Worm (Caenorhabditis elegans) whole organism, L1 larva: ENCODE data around the gene ZK177.3.
A peak's percentile ranks its signal among the peaks of the same experiment; 100 is the strongest.

Experiments
- C04F5.9 ChIP-seq: sonication (generic microtip); optimal IDR thresholded peaks from 2 replicates; lab custom pipeline; 2016; ENCODE audit warnings: missing genetic modification characterization, missing compliant biosample characterization
- C16A3.4 ChIP-seq: fragments of 150-350 bp; optimal IDR thresholded peaks from 2 replicates; lab custom pipeline; 2014; ENCODE audit warnings: missing biosample characterization, missing genetic modification characterization
- F16B12.6 ChIP-seq: fragments of 150-350 bp; optimal IDR thresholded peaks from 2 replicates; lab custom pipeline; 2014; ENCODE audit warnings: missing biosample characterization, missing genetic modification characterization
- aha-1 ChIP-seq: fragments of 150-350 bp; optimal IDR thresholded peaks from 2 replicates; lab custom pipeline; 2014; ENCODE audit warnings: missing biosample characterization, missing genetic modification characterization
- aly-2 ChIP-seq: fragments of 150-350 bp; optimal IDR thresholded peaks from 2 replicates; lab custom pipeline; 2014; ENCODE audit warnings: missing biosample characterization, missing genetic modification characterization
- ama-1 ChIP-seq: fragments of 150-350 bp; optimal IDR thresholded peaks from 2 replicates; lab custom pipeline; 2014
- blmp-1 ChIP-seq: fragments of 150-350 bp; optimal IDR thresholded peaks from 2 replicates; lab custom pipeline; 2014; ENCODE audit warnings: missing biosample characterization, missing genetic modification characterization
- ceh-63 ChIP-seq: fragments of 200-800 bp; sonication (Bioruptor generic); optimal IDR thresholded peaks from 2 replicates; lab custom pipeline; 2018; ENCODE audit warnings: mild to moderate bottlenecking, missing genetic modification characterization, missing compliant biosample characterization
- ceh-82 ChIP-seq, 3 experiments: fragments of 150-350 bp in 1 of 3; sonication (generic microtip) in 2 of 3; optimal IDR thresholded peaks; 2 replicates each; lab custom pipeline; 2014 to 2017; ENCODE audit warnings: missing biosample characterization in 3 of 3, missing genetic modification characterization in 3 of 3
- ceh-88 ChIP-seq: fragments of 200-800 bp; sonication (Bioruptor generic); IDR thresholded peaks from 2 replicates; pipeline ENCODE4 v1.3.6; 2022; ENCODE audit warnings: missing genetic modification characterization, missing compliant biosample characterization
- ces-1 ChIP-seq: fragments of 150-350 bp; optimal IDR thresholded peaks from 2 replicates; lab custom pipeline; 2014; ENCODE audit warnings: missing biosample characterization, missing genetic modification reagents, missing genetic modification characterization
- dpl-1 ChIP-seq, 3 experiments: fragments of 150-350 bp in 2 of 3; sonication (generic microtip) in 1 of 3; optimal IDR thresholded peaks; 2 replicates each; lab custom pipeline; 2014 to 2017; ENCODE audit warnings: missing biosample characterization in 3 of 3, missing genetic modification characterization in 3 of 3, missing genetic modification reagents in 3 of 3
- dsc-1 ChIP-seq: sonication (generic microtip); optimal IDR thresholded peaks from 2 replicates; lab custom pipeline; 2016; ENCODE audit warnings: mild to moderate bottlenecking, missing genetic modification characterization, missing compliant biosample characterization
- efl-1 ChIP-seq, 4 experiments: fragments of 150-350 bp; optimal IDR thresholded peaks in 3 of 4; peaks in 1 of 4; 1 replicate in 1 of 4; 2 replicates in 3 of 4; lab custom pipeline; 2014; ENCODE audit warnings: missing biosample characterization in 2 of 4, missing genetic modification characterization in 2 of 4, missing genetic modification reagents in 2 of 4
- elt-2 ChIP-seq: sonication (generic microtip); optimal IDR thresholded peaks from 2 replicates; lab custom pipeline; 2016; ENCODE audit warnings: missing genetic modification characterization, mild to moderate bottlenecking, inconsistent platforms, missing compliant biosample characterization, missing genetic modification reagents
- elt-3 ChIP-seq, 6 experiments: fragments of 150-350 bp in 1 of 6; sonication (generic microtip); optimal IDR thresholded peaks; 2 replicates each; lab custom pipeline; 2017 to 2018; ENCODE audit warnings: missing biosample characterization in 6 of 6, missing genetic modification characterization in 6 of 6, inconsistent platforms in 1 of 6
- fkh-4 ChIP-seq: sonication (generic microtip); optimal IDR thresholded peaks from 2 replicates; lab custom pipeline; 2016; ENCODE audit warnings: missing compliant biosample characterization, missing genetic modification characterization, borderline replicate concordance
- fos-1 ChIP-seq: fragments of 150-350 bp; optimal IDR thresholded peaks from 2 replicates; lab custom pipeline; 2014; ENCODE audit warnings: missing biosample characterization, missing genetic modification characterization
- grh-1 ChIP-seq: fragments of 200-800 bp; sonication (Bioruptor generic); IDR thresholded peaks from 2 replicates; pipeline ENCODE4 v1.3.6; 2022; ENCODE audit warnings: missing genetic modification reagents, missing genetic modification characterization, missing compliant biosample characterization
- hlh-4 ChIP-seq: sonication (generic microtip); optimal IDR thresholded peaks from 2 replicates; lab custom pipeline; 2016; ENCODE audit warnings: mild to moderate bottlenecking, missing genetic modification characterization, missing compliant biosample characterization
- hpl-2 ChIP-seq: fragments of 150-350 bp; optimal IDR thresholded peaks from 2 replicates; lab custom pipeline; 2014; ENCODE audit warnings: missing biosample characterization, missing genetic modification reagents, missing genetic modification characterization
- irx-1 ChIP-seq: sonication (generic microtip); optimal IDR thresholded peaks from 2 replicates; lab custom pipeline; 2016; ENCODE audit warnings: missing genetic modification characterization, missing compliant biosample characterization
- isw-1 ChIP-seq: fragments of 200-800 bp; sonication (Bioruptor generic); IDR thresholded peaks from 2 replicates; pipeline ENCODE4 v1.3.6; 2022; ENCODE audit warnings: missing genetic modification characterization, missing compliant biosample characterization
- jun-1 ChIP-seq: fragments of 150-350 bp; optimal IDR thresholded peaks from 2 replicates; lab custom pipeline; 2014; ENCODE audit warnings: missing biosample characterization, missing genetic modification reagents, missing genetic modification characterization
- lin-13 ChIP-seq: fragments of 150-350 bp; optimal IDR thresholded peaks from 2 replicates; lab custom pipeline; 2014; ENCODE audit warnings: missing biosample characterization, missing genetic modification reagents, missing genetic modification characterization
- lin-35 ChIP-seq, 2 experiments: fragments of 150-350 bp; optimal IDR thresholded peaks; 2 replicates each; lab custom pipeline; 2014; ENCODE audit warnings: missing biosample characterization in 2 of 2, missing genetic modification characterization in 2 of 2, missing genetic modification reagents in 2 of 2
- lin-39 ChIP-seq: fragments of 150-350 bp; optimal IDR thresholded peaks from 2 replicates; lab custom pipeline; 2014; ENCODE audit warnings: missing biosample characterization, missing genetic modification reagents, missing genetic modification characterization
- lir-3 ChIP-seq: sonication (generic microtip); optimal IDR thresholded peaks from 2 replicates; lab custom pipeline; 2016; ENCODE audit warnings: mild to moderate bottlenecking, missing genetic modification characterization, moderate library complexity, missing compliant biosample characterization; ENCODE audit not compliant: poor library complexity
- lsy-2 ChIP-seq, 2 experiments: fragments of 150-350 bp; optimal IDR thresholded peaks; 2 replicates each; lab custom pipeline; 2014; ENCODE audit warnings: missing biosample characterization in 2 of 2, missing genetic modification characterization in 2 of 2
- mab-9 ChIP-seq: fragments of 200-800 bp; sonication (Bioruptor generic); IDR thresholded peaks from 2 replicates; pipeline ENCODE4 v1.3.6; 2022; ENCODE audit warnings: missing genetic modification reagents, missing genetic modification characterization, missing compliant biosample characterization
- mdl-1 ChIP-seq, 2 experiments: fragments of 150-350 bp; optimal IDR thresholded peaks; 2 replicates each; lab custom pipeline; 2014 to 2017; ENCODE audit warnings: missing biosample characterization in 2 of 2, missing genetic modification characterization in 2 of 2, inconsistent platforms in 1 of 2
- mef-2 ChIP-seq: fragments of 150-350 bp; optimal IDR thresholded peaks from 2 replicates; lab custom pipeline; 2014; ENCODE audit warnings: missing biosample characterization, missing genetic modification characterization
- mep-1 ChIP-seq: fragments of 150-350 bp; optimal IDR thresholded peaks from 2 replicates; lab custom pipeline; 2014; ENCODE audit warnings: missing biosample characterization, missing genetic modification characterization
- nhr-11 ChIP-seq: fragments of 150-350 bp; optimal IDR thresholded peaks from 2 replicates; lab custom pipeline; 2014; ENCODE audit warnings: missing biosample characterization, missing genetic modification characterization
- nhr-20 ChIP-seq: sonication (generic microtip); optimal IDR thresholded peaks from 2 replicates; lab custom pipeline; 2016; ENCODE audit warnings: mild to moderate bottlenecking, missing genetic modification characterization, missing compliant biosample characterization
- nhr-47 ChIP-seq: sonication (generic microtip); optimal IDR thresholded peaks from 2 replicates; lab custom pipeline; 2016; ENCODE audit warnings: mild to moderate bottlenecking, missing genetic modification characterization, moderate library complexity, missing compliant biosample characterization
- nhr-71 ChIP-seq: sonication (generic microtip); optimal IDR thresholded peaks from 2 replicates; lab custom pipeline; 2016; ENCODE audit warnings: mild to moderate bottlenecking, missing genetic modification characterization, moderate library complexity, missing compliant biosample characterization
- nhr-77 ChIP-seq: fragments of 150-350 bp; optimal IDR thresholded peaks from 2 replicates; lab custom pipeline; 2014; ENCODE audit warnings: missing biosample characterization, missing genetic modification characterization
- nhr-85 ChIP-seq: sonication (generic microtip); peaks from one replicate; lab custom pipeline; 2016; ENCODE audit warnings: missing genetic modification characterization, inconsistent platforms, missing compliant biosample characterization
- pqm-1 ChIP-seq: sonication (generic microtip); optimal IDR thresholded peaks from 3 replicates; lab custom pipeline; 2017; ENCODE audit warnings: missing biosample characterization, missing genetic modification characterization
- rnt-1 ChIP-seq: sonication (generic microtip); optimal IDR thresholded peaks from 2 replicates; lab custom pipeline; 2016; ENCODE audit warnings: mild to moderate bottlenecking, missing genetic modification characterization, moderate library complexity, missing compliant biosample characterization
- snpc-4 ChIP-seq: fragments of 150-350 bp; optimal IDR thresholded peaks from 2 replicates; lab custom pipeline; 2014; ENCODE audit warnings: missing biosample characterization, missing genetic modification characterization
- snu-23 ChIP-seq: sonication (generic microtip); optimal IDR thresholded peaks from 2 replicates; lab custom pipeline; 2016; ENCODE audit warnings: missing genetic modification characterization, missing compliant biosample characterization
- sox-4 ChIP-seq: sonication (generic microtip); optimal IDR thresholded peaks from 2 replicates; lab custom pipeline; 2016; ENCODE audit warnings: missing genetic modification characterization, missing compliant biosample characterization
- tbx-2 ChIP-seq: sonication (generic microtip); optimal IDR thresholded peaks from 2 replicates; lab custom pipeline; 2016; ENCODE audit warnings: missing genetic modification characterization, missing compliant biosample characterization
- tlp-1 ChIP-seq: fragments of 150-350 bp; optimal IDR thresholded peaks from 2 replicates; lab custom pipeline; 2014; ENCODE audit warnings: missing biosample characterization, missing genetic modification characterization
- unc-130 ChIP-seq: fragments of 150-350 bp; optimal IDR thresholded peaks from 2 replicates; lab custom pipeline; 2017; ENCODE audit warnings: missing biosample characterization, missing genetic modification characterization, inconsistent platforms
- unc-62 ChIP-seq: fragments of 150-350 bp; optimal IDR thresholded peaks from 2 replicates; lab custom pipeline; 2014; ENCODE audit warnings: missing biosample characterization, missing genetic modification reagents, missing genetic modification characterization
- unc-86 ChIP-seq: sonication (generic microtip); optimal IDR thresholded peaks from 2 replicates; lab custom pipeline; 2016; ENCODE audit warnings: missing genetic modification characterization, missing compliant biosample characterization
- zag-1 ChIP-seq: fragments of 150-350 bp; optimal IDR thresholded peaks from 2 replicates; lab custom pipeline; 2014; ENCODE audit warnings: missing biosample characterization, missing genetic modification characterization
- zip-4 ChIP-seq: fragments of 200-800 bp; sonication (Bioruptor generic); optimal IDR thresholded peaks from 2 replicates; lab custom pipeline; 2018; ENCODE audit warnings: mild to moderate bottlenecking, missing genetic modification characterization, moderate library complexity, missing compliant biosample characterization

ZK177.3 gene

ce11 chrII:5515542-5515941, at the start of gene ZK177.3:
Gene ZK177.3 (plus strand): TSS chrII:5515842.
- TF ChIP-seq elt-2 (tag; lab: Kevin White, UChicago), result peak; percentile 34
- no peak for TF ChIP-seq snpc-4 (tag; lab: Kevin White, UChicago)
- no peak for TF ChIP-seq efl-1 (optimal IDR thresholded peaks at IDR 0.05; lab: Kevin White, UChicago)
- peak in 1 of 2 experiments; percentile 47 for TF ChIP-seq efl-1 (GFP tag; optimal IDR thresholded peaks at IDR 0.05 in 1 of 2; lab: Kevin White, UChicago)

ce11 chrII:5473946-5474423, 41.7 kb upstream of the ZK177.3 start, which contains the start of gene mrps-16:
Gene mrps-16 (plus strand): TSS chrII:5474373.
- TF ChIP-seq snu-23 (peak; percentile 80), mdl-1 (tag; optimal IDR thresholded peaks at IDR 0.05; lab: Kevin White, UChicago) (peak in 1 of 2 experiments; percentile 28), nhr-85 (tag; lab: Kevin White, UChicago) (peak; percentile 87), lsy-2 (tag; optimal IDR thresholded peaks at IDR 0.05; lab: Kevin White, UChicago) (peak; percentile 82 to 83), grh-1 (GFP tag; lab: Robert Waterston, UW) (peak; percentile 54), mef-2 (no peak), ama-1 (lab: Kevin White, UChicago) (peak; percentile 15), tbx-2 (tag; lab: Kevin White, UChicago) (peak; percentile 79), zip-4 (GFP tag; lab: Kevin White, UChicago) (peak; percentile 44), nhr-71 (tag; lab: Kevin White, UChicago) (peak; percentile 81), dsc-1 (peak; percentile 59), pqm-1 (tag; lab: Kevin White, UChicago) (no peak), sox-4 (tag; lab: Kevin White, UChicago) (no peak), ces-1 (GFP tag; lab: Kevin White, UChicago) (no peak), fkh-4 (no peak), rnt-1 (peak; percentile 79), hlh-4 (tag; lab: Kevin White, UChicago) (no peak), jun-1 (tag; lab: Kevin White, UChicago) (peak; percentile 58), lir-3 (peak; percentile 41), unc-130 (tag; lab: Kevin White, UChicago) (peak; percentile 58), lin-13 (GFP tag; lab: Kevin White, UChicago) (peak; percentile 32), nhr-20 (tag; lab: Kevin White, UChicago) (peak; percentile 73), ceh-63 (GFP tag; lab: Kevin White, UChicago) (no peak), elt-2 (tag; lab: Kevin White, UChicago) (peak; percentile 61), tlp-1 (no peak), lin-39 (tag; lab: Kevin White, UChicago) (peak; percentile 41), ceh-82 (tag; optimal IDR thresholded peaks at IDR 0.05; lab: Kevin White, UChicago) (peak; percentile 51 to 73 (median 67)), snpc-4 (tag; lab: Kevin White, UChicago) (peak; percentile 38), nhr-47 (peak; percentile 81), elt-3 (tag; optimal IDR thresholded peaks at IDR 0.05; lab: Kevin White, UChicago) (peak in 1 of 6 experiments; percentile 72), mep-1 (tag; lab: Kevin White, UChicago) (peak; percentile 84), aha-1 (no peak), C04F5.9 (peak; percentile 4), C16A3.4 (tag; lab: Kevin White, UChicago) (peak; percentile 80), isw-1 (peak; percentile 55), mab-9 (GFP tag; lab: Robert Waterston, UW) (peak; percentile 36; the same call in 1 of the 2 replicates), zag-1 (tag; lab: Kevin White, UChicago) (no peak), F16B12.6 (tag; lab: Kevin White, UChicago) (peak; percentile 98), blmp-1 (peak; percentile 59), lin-35 (GFP tag; optimal IDR thresholded peaks at IDR 0.05; lab: Kevin White, UChicago) (peak; percentile 97 to 98), fos-1 (tag; lab: Kevin White, UChicago) (peak; percentile 45), unc-62 (GFP tag; lab: Kevin White, UChicago) (no peak), hpl-2 (GFP tag; lab: Kevin White, UChicago) (no peak), unc-86 (tag; lab: Kevin White, UChicago) (peak; percentile 58), dpl-1 (GFP tag; optimal IDR thresholded peaks at IDR 0.05; lab: Kevin White, UChicago) (peak; percentile 96 to 98 (median 97)), aly-2 (tag; lab: Kevin White, UChicago) (peak; percentile 24), nhr-77 (tag; lab: Kevin White, UChicago) (peak; percentile 37), irx-1 (tag; lab: Kevin White, UChicago) (peak; percentile 38), nhr-11 (tag; lab: Kevin White, UChicago) (no peak), ceh-88 (GFP tag; lab: Robert Waterston, UW) (no peak)
